Worm (Caenorhabditis elegans): Measurements from ENCODE around the gene K08D8.4.
A peak's percentile ranks its signal among the peaks of the same experiment; 100 is the strongest.

DNA sequence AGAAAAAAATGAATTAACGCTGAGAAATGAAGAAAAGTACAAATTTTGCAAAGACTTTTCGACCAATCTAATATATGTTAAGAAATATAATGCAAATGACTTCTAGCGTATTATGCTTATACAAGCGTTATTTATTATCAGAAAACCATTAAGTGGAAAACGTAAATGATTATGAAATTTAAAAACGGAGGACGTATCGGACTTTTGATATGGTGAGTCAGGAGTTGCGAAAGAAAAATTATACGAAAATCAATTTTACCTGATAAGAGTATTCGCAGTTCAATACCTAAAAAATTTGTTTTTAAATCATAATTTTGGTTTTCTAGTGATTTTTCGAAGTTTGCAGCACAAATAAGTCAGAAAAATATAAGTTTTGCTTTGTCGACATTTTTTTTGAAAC lies 33.2 kb downstream of the K08D8.4 start:
- TF ChIP-seq nhr-77 (tag; optimal IDR thresholded peaks at IDR 0.05) = no peak
- TF ChIP-seq unc-62 (GFP tag; optimal IDR thresholded peaks at IDR 0.05) = no peak
- no peak for TF ChIP-seq ztf-11 (tag; optimal IDR thresholded peaks at IDR 0.05)
- no peak for TF ChIP-seq zag-1 (tag; optimal IDR thresholded peaks at IDR 0.05)
- TF ChIP-seq aly-2 (tag; optimal IDR thresholded peaks at IDR 0.05) = no peak
- no peak for TF ChIP-seq snpc-4 (tag; optimal IDR thresholded peaks at IDR 0.05)
- no peak for TF ChIP-seq crh-2 (tag; optimal IDR thresholded peaks at IDR 0.05)
- no peak for TF ChIP-seq ceh-82 (tag; optimal IDR thresholded peaks at IDR 0.05)
- TF ChIP-seq nhr-11 (tag; optimal IDR thresholded peaks at IDR 0.05) = no peak
- TF ChIP-seq sma-9 (GFP tag; optimal IDR thresholded peaks at IDR 0.05) = peak; percentile 31
- no peak for TF ChIP-seq sma-9 (tag; optimal IDR thresholded peaks at IDR 0.05)
- TF ChIP-seq blmp-1 (tag; optimal IDR thresholded peaks at IDR 0.05; ENCODE audit: insufficient read depth) = no peak
- no peak for TF ChIP-seq lin-39 (tag; optimal IDR thresholded peaks at IDR 0.05)
- no peak for TF ChIP-seq mdl-1 (tag; optimal IDR thresholded peaks at IDR 0.05)

All from whole organism, L2 larva.